Worm (Caenorhabditis elegans): ENCODE results near the gene ncx-6.

ce11 chrIII:9731313-9731912, 17.7 kb upstream of the ncx-6 start:
- no peak for TF ChIP-seq him-1 (tag; optimal IDR thresholded peaks at IDR 0.05)
- no peak for TF ChIP-seq dao-5 (tag; optimal IDR thresholded peaks at IDR 0.05)
